Worm (Caenorhabditis elegans) whole organism, L2 larva: ENCODE measurements around the gene lin-42.

Experiments used
- C34F6.9 ChIP-seq: fragments of 150-350 bp; optimal IDR thresholded peaks from 2 replicates; lab custom pipeline; 2014; ENCODE audit warnings: missing biosample characterization, missing genetic modification characterization
- F13H6.1 ChIP-seq: sonication (generic microtip); optimal IDR thresholded peaks from 2 replicates; lab custom pipeline; 2016; ENCODE audit warnings: missing genetic modification characterization, missing compliant biosample characterization
- R02D3.7 ChIP-seq: fragments of 150-350 bp; optimal IDR thresholded peaks from 2 replicates; lab custom pipeline; 2014; ENCODE audit warnings: missing biosample characterization, missing genetic modification characterization
- Y55F3AM.14 ChIP-seq: fragments of 200-800 bp; sonication (Bioruptor generic); optimal IDR thresholded peaks from 2 replicates; lab custom pipeline; 2018; ENCODE audit warnings: mild to moderate bottlenecking, missing genetic modification characterization, missing compliant biosample characterization
- ZK546.5 ChIP-seq: sonication (generic microtip); optimal IDR thresholded peaks from 2 replicates; lab custom pipeline; 2017; ENCODE audit warnings: missing biosample characterization, missing genetic modification characterization
- alr-1 ChIP-seq: fragments of 150-350 bp; optimal IDR thresholded peaks from 2 replicates; lab custom pipeline; 2014; ENCODE audit warnings: missing biosample characterization, missing genetic modification characterization
- aly-2 ChIP-seq: fragments of 150-350 bp; optimal IDR thresholded peaks from 2 replicates; lab custom pipeline; 2014; ENCODE audit warnings: missing biosample characterization, missing genetic modification characterization
- ceh-82 ChIP-seq: fragments of 150-350 bp; optimal IDR thresholded peaks from 2 replicates; lab custom pipeline; 2014; ENCODE audit warnings: missing biosample characterization, missing genetic modification characterization
- egl-27 ChIP-seq: sonication (generic microtip); optimal IDR thresholded peaks from 3 replicates; lab custom pipeline; 2017; ENCODE audit warnings: missing biosample characterization, missing genetic modification reagents, missing genetic modification characterization
- elt-1 ChIP-seq: fragments of 150-350 bp; optimal IDR thresholded peaks from 2 replicates; lab custom pipeline; 2014; ENCODE audit warnings: missing biosample characterization, missing genetic modification characterization
- elt-3 ChIP-seq: sonication (generic microtip); optimal IDR thresholded peaks from 2 replicates; lab custom pipeline; 2017; ENCODE audit warnings: missing biosample characterization, missing genetic modification characterization
- fos-1 ChIP-seq: fragments of 150-350 bp; optimal IDR thresholded peaks from 2 replicates; lab custom pipeline; 2014; ENCODE audit warnings: missing biosample characterization, missing genetic modification characterization
- gmeb-1 ChIP-seq: fragments of 150-350 bp; optimal IDR thresholded peaks from 2 replicates; lab custom pipeline; 2014; ENCODE audit warnings: missing biosample characterization, missing genetic modification characterization
- lin-13 ChIP-seq: fragments of 150-350 bp; optimal IDR thresholded peaks from 2 replicates; lab custom pipeline; 2014; ENCODE audit warnings: missing biosample characterization, missing genetic modification reagents, missing genetic modification characterization
- lin-39 ChIP-seq: fragments of 150-350 bp; optimal IDR thresholded peaks from 2 replicates; lab custom pipeline; 2014; ENCODE audit warnings: missing biosample characterization, missing genetic modification reagents, missing genetic modification characterization
- lsy-2 ChIP-seq, 2 experiments: fragments of 150-350 bp in 1 of 2; sonication (generic microtip) in 1 of 2; optimal IDR thresholded peaks; 2 replicates each; lab custom pipeline; 2014 to 2017; ENCODE audit warnings: missing biosample characterization in 2 of 2, missing genetic modification characterization in 2 of 2
- mab-5 ChIP-seq: fragments of 150-350 bp; optimal IDR thresholded peaks from 2 replicates; lab custom pipeline; 2014; ENCODE audit warnings: missing biosample characterization, missing genetic modification characterization
- nhr-10 ChIP-seq: sonication (generic microtip); optimal IDR thresholded peaks from 2 replicates; lab custom pipeline; 2017; ENCODE audit warnings: missing biosample characterization, missing genetic modification characterization
- nhr-11 ChIP-seq: fragments of 150-350 bp; optimal IDR thresholded peaks from 2 replicates; lab custom pipeline; 2014; ENCODE audit warnings: missing biosample characterization, missing genetic modification characterization
- nhr-12 ChIP-seq: fragments of 150-350 bp; optimal IDR thresholded peaks from 2 replicates; lab custom pipeline; 2014; ENCODE audit warnings: missing biosample characterization, missing genetic modification characterization
- nhr-129 ChIP-seq: fragments of 150-350 bp; optimal IDR thresholded peaks from 2 replicates; lab custom pipeline; 2014; ENCODE audit warnings: missing biosample characterization, missing genetic modification characterization
- nhr-237 ChIP-seq: fragments of 150-350 bp; optimal IDR thresholded peaks from 2 replicates; lab custom pipeline; 2014; ENCODE audit warnings: missing biosample characterization, missing genetic modification characterization
- nhr-25 ChIP-seq: fragments of 150-350 bp; sonication (generic microtip); optimal IDR thresholded peaks from 3 replicates; lab custom pipeline; 2014; ENCODE audit warnings: missing biosample characterization, missing genetic modification characterization
- sem-4 ChIP-seq: fragments of 150-350 bp; optimal IDR thresholded peaks from 2 replicates; lab custom pipeline; 2014; ENCODE audit warnings: missing biosample characterization, missing genetic modification reagents, missing genetic modification characterization
- sma-3 ChIP-seq: sonication (generic microtip); optimal IDR thresholded peaks from 2 replicates; lab custom pipeline; 2016; ENCODE audit warnings: missing genetic modification reagents, missing genetic modification characterization, missing compliant biosample characterization
- sma-9 ChIP-seq, 2 experiments: fragments of 150-350 bp in 1 of 2; sonication (generic microtip) in 1 of 2; optimal IDR thresholded peaks; 2 replicates each; lab custom pipeline; 2014 to 2016; ENCODE audit warnings: missing genetic modification characterization in 2 of 2, mild to moderate bottlenecking in 1 of 2, missing biosample characterization in 1 of 2, missing compliant biosample characterization in 1 of 2, missing genetic modification reagents in 1 of 2, moderate library complexity in 1 of 2
- snpc-4 ChIP-seq: fragments of 150-350 bp; optimal IDR thresholded peaks from 2 replicates; lab custom pipeline; 2014; ENCODE audit warnings: missing biosample characterization, missing genetic modification characterization
- unc-39 ChIP-seq: fragments of 150-350 bp; optimal IDR thresholded peaks from 2 replicates; lab custom pipeline; 2014; ENCODE audit warnings: missing biosample characterization, missing genetic modification characterization
- unc-55 ChIP-seq: fragments of 150-350 bp; sonication (generic microtip); optimal IDR thresholded peaks from 3 replicates; lab custom pipeline; 2014; ENCODE audit warnings: missing biosample characterization, missing genetic modification reagents, missing genetic modification characterization
- zag-1 ChIP-seq: fragments of 150-350 bp; optimal IDR thresholded peaks from 2 replicates; lab custom pipeline; 2014; ENCODE audit warnings: missing biosample characterization, missing genetic modification characterization
- ztf-4 ChIP-seq: fragments of 150-350 bp; optimal IDR thresholded peaks from 2 replicates; lab custom pipeline; 2014; ENCODE audit warnings: missing biosample characterization, missing genetic modification characterization

Gene lin-42

ce11 chrII:1252259-1252658 lies at the start of gene lin-42:
lin-42 (minus strand) TSS chrII:1252359.
- no peak for TF ChIP-seq lsy-2 (tag; optimal IDR thresholded peaks at IDR 0.05; lab: Kevin White, UChicago)
- TF ChIP-seq ztf-4 (tag; lab: Kevin White, UChicago), result no peak
- TF ChIP-seq nhr-12 (tag; lab: Kevin White, UChicago), result no peak
- TF ChIP-seq egl-27, result no peak
- TF ChIP-seq nhr-10, result no peak
- TF ChIP-seq sem-4 (tag; lab: Kevin White, UChicago), result no peak
- no peak for TF ChIP-seq F13H6.1 (tag; lab: Kevin White, UChicago)
- no peak for TF ChIP-seq R02D3.7 (tag; lab: Kevin White, UChicago)
- no peak for TF ChIP-seq mab-5 (tag; lab: Kevin White, UChicago)
- no peak for TF ChIP-seq nhr-11 (tag; lab: Kevin White, UChicago)
- no peak for TF ChIP-seq nhr-237 (tag; lab: Kevin White, UChicago)
- TF ChIP-seq sma-3 (GFP tag; lab: Kevin White, UChicago), result no peak

DNA sequence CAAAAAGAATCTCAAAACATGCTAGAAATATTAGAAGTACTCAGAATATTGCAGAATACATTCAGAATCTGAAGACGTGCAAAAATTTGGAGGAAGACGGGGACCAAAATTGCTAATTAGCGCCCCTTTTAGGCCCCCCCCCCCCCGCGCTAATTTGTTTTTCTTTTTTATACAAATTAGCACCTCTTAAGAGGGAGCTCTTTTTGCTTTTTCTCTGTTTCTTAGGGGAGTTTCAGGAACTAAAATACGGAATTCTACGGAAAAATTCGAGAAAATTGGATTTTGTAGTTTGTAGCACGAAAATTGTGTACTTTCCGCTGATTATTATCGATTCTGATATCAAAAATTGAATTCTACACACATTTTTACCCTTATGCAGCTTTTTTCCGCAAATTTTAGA lies 49.4 kb upstream of the lin-42 start, which contains the start of gene glb-31:
Gene glb-31, minus strand, starts transcription at position 101 of the 400 bp plus-strand sequence.
- TF ChIP-seq alr-1, result no peak
- TF ChIP-seq elt-3 (tag; lab: Kevin White, UChicago), result no peak
- TF ChIP-seq elt-1, result no peak
- TF ChIP-seq sma-9 (GFP tag; optimal IDR thresholded peaks at IDR 0.05; lab: Kevin White, UChicago), result no peak
- TF ChIP-seq sma-9 (tag; optimal IDR thresholded peaks at IDR 0.05; lab: Kevin White, UChicago), result no peak
- TF ChIP-seq snpc-4 (tag; lab: Kevin White, UChicago), result no peak
- TF ChIP-seq F13H6.1 (tag; lab: Kevin White, UChicago), result no peak
- no peak for TF ChIP-seq lin-39 (tag; lab: Kevin White, UChicago)
- TF ChIP-seq nhr-25 (tag; lab: Kevin White, UChicago), result no peak
- TF ChIP-seq mab-5 (tag; lab: Kevin White, UChicago), result no peak
- no peak for TF ChIP-seq gmeb-1 (tag; lab: Kevin White, UChicago)
- no peak for TF ChIP-seq aly-2 (tag; lab: Kevin White, UChicago)
- TF ChIP-seq ZK546.5 (tag; lab: Kevin White, UChicago), result no peak
- TF ChIP-seq nhr-129 (tag; lab: Kevin White, UChicago), result no peak
- no peak for TF ChIP-seq sem-4 (tag; lab: Kevin White, UChicago)
- no peak for TF ChIP-seq Y55F3AM.14

DNA sequence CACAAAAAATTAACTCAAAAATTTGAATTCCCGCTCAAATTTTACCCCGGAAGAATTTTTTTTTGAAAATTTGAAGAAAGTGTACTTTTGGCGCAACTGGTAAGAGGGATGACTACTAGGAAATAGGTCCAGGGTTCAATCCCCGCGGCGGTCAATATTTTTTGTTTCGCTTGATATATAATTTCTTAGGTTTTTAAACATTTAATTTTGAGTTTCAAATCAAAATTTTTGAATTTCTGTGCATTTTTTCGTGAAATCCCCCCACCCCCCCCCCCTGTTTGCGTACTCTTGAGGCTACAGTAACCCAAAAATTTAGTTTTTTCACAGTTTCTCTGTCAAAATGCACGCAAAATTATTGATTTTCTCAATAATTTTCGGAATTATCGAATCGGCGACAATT lies 46.0 kb upstream of the lin-42 start, which contains the start of gene Y57G7A.1:
Gene Y57G7A.1, plus strand, starts transcription at position 301 of the 400 bp plus-strand sequence.
- no peak for TF ChIP-seq R02D3.7 (tag; lab: Kevin White, UChicago)
- no peak for TF ChIP-seq lin-39 (tag; lab: Kevin White, UChicago)
- TF ChIP-seq sma-9 (GFP tag; optimal IDR thresholded peaks at IDR 0.05; lab: Kevin White, UChicago), result no peak
- TF ChIP-seq sma-9 (tag; optimal IDR thresholded peaks at IDR 0.05; lab: Kevin White, UChicago), result no peak
- no peak for TF ChIP-seq lsy-2 (tag; optimal IDR thresholded peaks at IDR 0.05; lab: Kevin White, UChicago)
- TF ChIP-seq nhr-25 (tag; lab: Kevin White, UChicago), result no peak

- peak; percentile 1 for TF ChIP-seq fos-1 (tag; lab: Kevin White, UChicago)
- TF ChIP-seq zag-1 (tag; lab: Kevin White, UChicago), result no peak
- TF ChIP-seq, all 48 proteins: peak for 1
These were observed 45.5 kb upstream of the lin-42 start for ce11 chrII:1297697-1298093.

- TF ChIP-seq lin-13 (GFP tag; lab: Kevin White, UChicago) (no peak), fos-1 (tag; lab: Kevin White, UChicago) (peak; percentile 1)
These were observed 45.0 kb upstream of the lin-42 start for ce11 chrII:1297044-1297696.

- TF ChIP-seq unc-55 (GFP tag; lab: Kevin White, UChicago), result no peak
- no peak for TF ChIP-seq unc-39 (tag; lab: Kevin White, UChicago)
- TF ChIP-seq ceh-82 (tag; lab: Kevin White, UChicago), result no peak
- no peak for TF ChIP-seq C34F6.9 (tag; lab: Kevin White, UChicago)
These were observed 43.6 kb upstream of the lin-42 start, which contains the start of gene Y57G7A.2 for ce11 chrII:1295776-1296175. Y57G7A.2 (plus strand) TSS chrII:1296076.
